Fruit fly (Drosophila melanogaster) whole organism, prepupa: ENCODE data around the gene CecB.

ENCODE experiments used
- CG10631 ChIP-seq: fragments of 200-800 bp; sonication (Bioruptor generic); optimal IDR thresholded peaks from 2 replicates; lab custom pipeline; 2016; ENCODE audit warnings: missing biosample characterization, missing genetic modification characterization
- CG11294 ChIP-seq: fragments of 200-800 bp; sonication (Bioruptor generic); IDR thresholded peaks from 2 replicates; pipeline ENCODE4 v1.3.6; 2022; ENCODE audit warnings: missing biosample characterization, missing genetic modification characterization
- CG11762 ChIP-seq: fragments of 200-800 bp; sonication (Bioruptor generic); optimal IDR thresholded peaks from 3 replicates; lab custom pipeline; 2016; ENCODE audit warnings: missing biosample characterization, missing genetic modification characterization; ENCODE audit not compliant: insufficient read depth
- CG15336 ChIP-seq: fragments of 200-800 bp; sonication (Bioruptor generic); IDR thresholded peaks from 2 replicates; pipeline ENCODE4 v1.3.6; 2022; ENCODE audit warnings: missing biosample characterization, missing genetic modification characterization
- CG1621 ChIP-seq: fragments of 200-800 bp; sonication (Bioruptor generic); optimal IDR thresholded peaks from 3 replicates; lab custom pipeline; 2018; ENCODE audit warnings: missing biosample characterization, mild to moderate bottlenecking, missing genetic modification characterization
- CG16779 ChIP-seq: fragments of 200-800 bp; sonication (Bioruptor generic); optimal IDR thresholded peaks from 3 replicates; lab custom pipeline; 2017; ENCODE audit warnings: missing biosample characterization, mild to moderate bottlenecking, missing genetic modification characterization
- CG3032 ChIP-seq: fragments of 200-800 bp; optimal IDR thresholded peaks from 2 replicates; lab custom pipeline; 2019; ENCODE audit warnings: missing biosample characterization, mild to moderate bottlenecking, missing genetic modification characterization, moderate library complexity
- CG31627 ChIP-seq: fragments of 200-800 bp; sonication (Bioruptor generic); optimal IDR thresholded peaks from 3 replicates; lab custom pipeline; 2016; ENCODE audit warnings: missing biosample characterization, missing genetic modification characterization
- CG32006 ChIP-seq: fragments of 200-800 bp; sonication (Bioruptor generic); optimal IDR thresholded peaks from 3 replicates; lab custom pipeline; 2017; ENCODE audit warnings: missing biosample characterization, mild to moderate bottlenecking, missing genetic modification characterization
- CG34406 ChIP-seq: fragments of 200-800 bp; sonication (Bioruptor generic); optimal IDR thresholded peaks from 3 replicates; lab custom pipeline; 2016; ENCODE audit warnings: missing biosample characterization, missing genetic modification characterization
- CG4318 ChIP-seq: fragments of 200-800 bp; sonication (Bioruptor generic); optimal IDR thresholded peaks from 3 replicates; lab custom pipeline; 2017; ENCODE audit warnings: missing biosample characterization, mild to moderate bottlenecking, missing genetic modification characterization
- CG6276 ChIP-seq: fragments of 200-800 bp; sonication (Bioruptor generic); optimal IDR thresholded peaks from 2 replicates; lab custom pipeline; 2017; ENCODE audit warnings: missing biosample characterization, mild to moderate bottlenecking, missing genetic modification characterization
- CG6792 ChIP-seq: fragments of 200-800 bp; sonication (Bioruptor generic); optimal IDR thresholded peaks from 3 replicates; lab custom pipeline; 2016; ENCODE audit warnings: missing biosample characterization, missing genetic modification characterization
- CG6808 ChIP-seq: fragments of 200-800 bp; sonication (Bioruptor generic); optimal IDR thresholded peaks from 3 replicates; lab custom pipeline; 2017; ENCODE audit warnings: missing biosample characterization, missing genetic modification characterization, mild to moderate bottlenecking, moderate library complexity, missing genetic modification reagents
- CG6854 ChIP-seq: fragments of 200-800 bp; sonication (Bioruptor generic); optimal IDR thresholded peaks from 2 replicates; lab custom pipeline; 2017; ENCODE audit warnings: missing biosample characterization, mild to moderate bottlenecking, missing genetic modification characterization
- CG7368 ChIP-seq: fragments of 200-800 bp; sonication (Bioruptor generic); optimal IDR thresholded peaks from 3 replicates; lab custom pipeline; 2016; ENCODE audit warnings: missing biosample characterization, missing genetic modification characterization
- CG8119 ChIP-seq: fragments of 200-800 bp; sonication (Bioruptor generic); IDR thresholded peaks from 3 replicates; pipeline ENCODE4 v1.3.6; 2022; ENCODE audit warnings: missing biosample characterization, missing genetic modification characterization
- CG8632 ChIP-seq: fragments of 200-800 bp; sonication (Bioruptor generic); optimal IDR thresholded peaks from 3 replicates; lab custom pipeline; 2016; ENCODE audit warnings: missing biosample characterization, missing genetic modification characterization
- CG9139 ChIP-seq: fragments of 200-800 bp; sonication (Bioruptor generic); optimal IDR thresholded peaks from 3 replicates; lab custom pipeline; 2017; ENCODE audit warnings: missing biosample characterization, mild to moderate bottlenecking, missing genetic modification characterization
- Eip75B ChIP-seq: fragments of 200-800 bp; sonication (Bioruptor generic); optimal IDR thresholded peaks from 3 replicates; lab custom pipeline; 2016; ENCODE audit warnings: missing biosample characterization, missing genetic modification characterization
- Eip78C ChIP-seq: fragments of 200-800 bp; sonication (Bioruptor generic); peaks from one replicate; lab custom pipeline; 2016; ENCODE audit warnings: missing biosample characterization, missing genetic modification characterization
- Eip93F ChIP-seq: fragments of 200-800 bp; sonication (Bioruptor generic); optimal IDR thresholded peaks from 2 replicates; lab custom pipeline; 2016; ENCODE audit warnings: missing biosample characterization, mild to moderate bottlenecking, missing genetic modification characterization
- Ets21C ChIP-seq: fragments of 200-800 bp; sonication (Bioruptor generic); optimal IDR thresholded peaks from 3 replicates; lab custom pipeline; 2016; ENCODE audit warnings: missing biosample characterization, missing genetic modification characterization
- Ets96B ChIP-seq: fragments of 200-800 bp; optimal IDR thresholded peaks from 2 replicates; lab custom pipeline; 2019; ENCODE audit warnings: missing biosample characterization, mild to moderate bottlenecking, missing genetic modification characterization, moderate library complexity
- Hr38 ChIP-seq: sonication (Bioruptor generic); optimal IDR thresholded peaks from 2 replicates; lab custom pipeline; 2016; ENCODE audit warnings: missing biosample characterization, missing genetic modification characterization
- Lpt ChIP-seq: fragments of 200-800 bp; sonication (Bioruptor generic); optimal IDR thresholded peaks from 3 replicates; lab custom pipeline; 2016; ENCODE audit warnings: missing biosample characterization, missing genetic modification characterization
- OdsH ChIP-seq: fragments of 200-800 bp; sonication (Bioruptor generic); optimal IDR thresholded peaks from 3 replicates; lab custom pipeline; 2016; ENCODE audit warnings: missing biosample characterization, missing genetic modification characterization
- Smox ChIP-seq: fragments of 200-800 bp; sonication (Bioruptor generic); optimal IDR thresholded peaks from 3 replicates; lab custom pipeline; 2016; ENCODE audit warnings: missing biosample characterization, missing genetic modification characterization
- Sox102F ChIP-seq: fragments of 200-800 bp; sonication (Bioruptor generic); optimal IDR thresholded peaks from 2 replicates; lab custom pipeline; 2016; ENCODE audit warnings: missing biosample characterization, mild to moderate bottlenecking, missing genetic modification characterization
- Sox14 ChIP-seq: fragments of 200-800 bp; sonication (Bioruptor generic); optimal IDR thresholded peaks from 3 replicates; lab custom pipeline; 2016; ENCODE audit warnings: missing biosample characterization, missing genetic modification characterization
- Sox15 ChIP-seq: fragments of 200-800 bp; sonication (Bioruptor generic); optimal IDR thresholded peaks from 3 replicates; lab custom pipeline; 2016; ENCODE audit warnings: missing biosample characterization, missing genetic modification characterization
- acj6 ChIP-seq: fragments of 200-800 bp; sonication (Bioruptor generic); optimal IDR thresholded peaks from 3 replicates; lab custom pipeline; 2016; ENCODE audit warnings: missing biosample characterization, missing genetic modification characterization
- cyc ChIP-seq: fragments of 200-800 bp; sonication (Bioruptor generic); optimal IDR thresholded peaks from 3 replicates; lab custom pipeline; 2016; ENCODE audit warnings: missing biosample characterization, missing genetic modification characterization
- dac ChIP-seq: fragments of 200-800 bp; sonication (Bioruptor generic); optimal IDR thresholded peaks from 2 replicates; lab custom pipeline; 2017; ENCODE audit warnings: missing biosample characterization, mild to moderate bottlenecking, missing genetic modification characterization
- dsx ChIP-seq: fragments of 200-800 bp; optimal IDR thresholded peaks from 3 replicates; lab custom pipeline; 2019; ENCODE audit warnings: missing biosample characterization, mild to moderate bottlenecking, missing genetic modification characterization, moderate library complexity; ENCODE audit not compliant: poor library complexity, severe bottlenecking
- eg ChIP-seq: fragments of 200-800 bp; sonication (Bioruptor generic); IDR thresholded peaks from 3 replicates; pipeline ENCODE4 v1.3.6; 2022; ENCODE audit warnings: missing biosample characterization, missing genetic modification characterization
- fd59A ChIP-seq: fragments of 200-800 bp; sonication (Bioruptor generic); optimal IDR thresholded peaks from 2 replicates; lab custom pipeline; 2017; ENCODE audit warnings: missing biosample characterization, mild to moderate bottlenecking, missing genetic modification characterization, missing genetic modification reagents
- fd85E ChIP-seq: fragments of 200-800 bp; sonication (Bioruptor generic); optimal IDR thresholded peaks from 3 replicates; lab custom pipeline; 2016; ENCODE audit warnings: missing biosample characterization, missing genetic modification characterization
- fkh ChIP-seq: fragments of 200-800 bp; sonication (Bioruptor generic); optimal IDR thresholded peaks from 3 replicates; lab custom pipeline; 2017; ENCODE audit warnings: missing biosample characterization, mild to moderate bottlenecking, missing genetic modification characterization, moderate library complexity
- lz ChIP-seq: fragments of 200-800 bp; sonication (Bioruptor generic); optimal IDR thresholded peaks from 3 replicates; lab custom pipeline; 2016; ENCODE audit warnings: missing biosample characterization, missing genetic modification characterization
- net ChIP-seq: fragments of 200-800 bp; sonication (Bioruptor generic); optimal IDR thresholded peaks from 3 replicates; lab custom pipeline; 2016; ENCODE audit warnings: missing biosample characterization, missing genetic modification characterization
- pdm3 ChIP-seq: fragments of 200-800 bp; sonication (Bioruptor generic); optimal IDR thresholded peaks from 3 replicates; lab custom pipeline; 2016; ENCODE audit warnings: missing biosample characterization, missing genetic modification characterization
- salr ChIP-seq, 2 experiments: fragments of 200-800 bp; sonication (Bioruptor generic); optimal IDR thresholded peaks; 3 replicates each; lab custom pipeline; 2016 to 2018; ENCODE audit warnings: missing biosample characterization in 2 of 2, missing genetic modification characterization in 2 of 2, mild to moderate bottlenecking in 1 of 2
- spab ChIP-seq: fragments of 200-800 bp; sonication (Bioruptor generic); optimal IDR thresholded peaks from 2 replicates; lab custom pipeline; 2017; ENCODE audit warnings: missing biosample characterization, mild to moderate bottlenecking, missing genetic modification characterization, missing genetic modification reagents
- ss ChIP-seq, 2 experiments: fragments of 200-800 bp; sonication (Bioruptor generic); optimal IDR thresholded peaks; 2 replicates in 1 of 2; 3 replicates in 1 of 2; lab custom pipeline; 2017 to 2018; ENCODE audit warnings: mild to moderate bottlenecking in 2 of 2, missing biosample characterization in 2 of 2, missing genetic modification characterization in 2 of 2, moderate library complexity in 1 of 2
- svp ChIP-seq: fragments of 200-800 bp; sonication (Bioruptor generic); peaks from one replicate; lab custom pipeline; 2016; ENCODE audit warnings: missing biosample characterization, missing genetic modification characterization
- topi ChIP-seq: fragments of 200-800 bp; sonication (Bioruptor generic); optimal IDR thresholded peaks from 3 replicates; lab custom pipeline; 2016; ENCODE audit warnings: missing biosample characterization, missing genetic modification characterization
- vri ChIP-seq: fragments of 200-800 bp; sonication (Bioruptor generic); optimal IDR thresholded peaks from 3 replicates; lab custom pipeline; 2016; ENCODE audit warnings: missing biosample characterization, mild to moderate bottlenecking, missing genetic modification characterization

Gene CecB

DNA sequence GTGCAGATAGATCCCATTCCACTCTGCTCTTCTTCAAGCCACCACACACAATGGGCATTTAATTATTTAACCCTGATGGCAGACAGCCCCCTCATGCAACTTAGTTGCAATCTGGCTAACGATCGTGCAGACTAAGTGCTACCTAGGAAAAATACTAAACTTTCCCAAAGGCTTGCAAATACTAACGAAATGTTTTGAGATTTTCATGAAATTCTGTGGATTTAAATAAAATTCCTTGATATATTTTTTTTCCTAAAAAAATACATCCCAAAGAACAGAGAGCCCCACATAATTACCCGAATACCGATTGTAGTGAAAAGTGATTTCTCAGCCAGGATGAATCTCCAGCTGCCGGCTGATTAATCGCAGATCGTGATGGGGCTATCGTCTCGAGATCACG, 46.0 kb upstream of the CecB start (continued):
- TF ChIP-seq pdm3 (GFP tag; lab: Kevin White, UChicago) (peak; percentile 42), Ets96B (tag; lab: Kevin White, UChicago) (peak; percentile 85), CG11762 (GFP tag; lab: Kevin White, UChicago) (no peak), CG15336 (no peak), Sox15 (GFP tag; lab: Kevin White, UChicago) (no peak), OdsH (GFP tag; lab: Kevin White, UChicago) (peak; percentile 40), dac (GFP tag; lab: Kevin White, UChicago) (no peak), CG34406 (GFP tag; lab: Kevin White, UChicago) (peak; percentile 17), CG6854 (no peak), CG31627 (GFP tag; lab: Kevin White, UChicago) (no peak), CG16779 (no peak), eg (GFP tag; lab: Robert Waterston, UW) (no peak), ss (GFP tag; optimal IDR thresholded peaks at IDR 0.05; lab: Kevin White, UChicago) (peak in 1 of 2 experiments; percentile 45), CG7368 (GFP tag; lab: Kevin White, UChicago) (peak; percentile 19)

dm6 chr3R:30258991-30259351, 45.4 kb upstream of the CecB start:
- TF ChIP-seq CG32006 (GFP tag; lab: Kevin White, UChicago) (peak; percentile 84), CG10631 (GFP tag; lab: Kevin White, UChicago) (peak; percentile 93), ss (GFP tag; optimal IDR thresholded peaks at IDR 0.05; lab: Kevin White, UChicago) (peak; percentile 94 to 95), topi (peak; percentile 94), CG6276 (GFP tag; lab: Kevin White, UChicago) (peak; percentile 48), CG15336 (peak; percentile 85), Hr38 (GFP tag; lab: Kevin White, UChicago) (no peak), CG8119 (GFP tag; lab: Robert Waterston, UW) (peak; percentile 86), Sox102F (GFP tag; lab: Kevin White, UChicago) (peak; percentile 94), CG6792 (GFP tag; lab: Kevin White, UChicago) (peak; percentile 94), dsx (GFP tag; lab: Kevin White, UChicago) (peak; percentile 89), Smox (GFP tag; lab: Kevin White, UChicago) (peak; percentile 88), lz (peak; percentile 95), CG4318 (GFP tag; lab: Kevin White, UChicago) (peak; percentile 71), OdsH (GFP tag; lab: Kevin White, UChicago) (peak; percentile 89), CG6808 (GFP tag; lab: Kevin White, UChicago) (peak; percentile 88), svp (GFP tag; lab: Kevin White, UChicago) (peak; percentile 98), Eip93F (peak; percentile 86), CG11294 (GFP tag; lab: Robert Waterston, UW) (peak; percentile 30; the same call in 1 of the 2 replicates), CG8632 (GFP tag; lab: Kevin White, UChicago) (peak; percentile 94), Ets21C (GFP tag; lab: Kevin White, UChicago) (peak; percentile 88), fd59A (GFP tag; lab: Kevin White, UChicago) (peak; percentile 95), CG3032 (tag; lab: Kevin White, UChicago) (peak; percentile 96), CG9139 (GFP tag; lab: Kevin White, UChicago) (peak; percentile 87), Eip75B (GFP tag; lab: Kevin White, UChicago) (peak; percentile 94), Sox14 (GFP tag; lab: Kevin White, UChicago) (peak; percentile 94), fkh (no peak), acj6 (GFP tag; lab: Kevin White, UChicago) (peak; percentile 92), salr (GFP tag; optimal IDR thresholded peaks at IDR 0.05; lab: Kevin White, UChicago) (peak; percentile 46 to 88), Lpt (GFP tag; lab: Kevin White, UChicago) (peak; percentile 52), CG31627 (GFP tag; lab: Kevin White, UChicago) (peak; percentile 91), spab (peak; percentile 93), net (peak; percentile 86), CG1621 (tag; lab: Kevin White, UChicago) (peak; percentile 96), cyc (GFP tag; lab: Kevin White, UChicago) (peak; percentile 90), vri (GFP tag; lab: Kevin White, UChicago) (peak; percentile 94), pdm3 (GFP tag; lab: Kevin White, UChicago) (peak; percentile 93), Eip78C (GFP tag; lab: Kevin White, UChicago) (peak; percentile 100), CG11762 (GFP tag; lab: Kevin White, UChicago) (peak; percentile 85), CG7368 (GFP tag; lab: Kevin White, UChicago) (peak; percentile 87), fd85E (GFP tag; lab: Kevin White, UChicago) (peak; percentile 82), CG6854 (peak; percentile 74), Ets96B (tag; lab: Kevin White, UChicago) (peak; percentile 96), eg (GFP tag; lab: Robert Waterston, UW) (peak; percentile 76)
